Worm (Caenorhabditis elegans) whole organism, L2 larva: ENCODE results near the gene mif-1.

ENCODE experiments used
- C34F6.9 ChIP-seq: fragments of 150-350 bp; optimal IDR thresholded peaks from 2 replicates; lab custom pipeline; 2014; ENCODE audit warnings: missing biosample characterization, missing genetic modification characterization
- R02D3.7 ChIP-seq: fragments of 150-350 bp; optimal IDR thresholded peaks from 2 replicates; lab custom pipeline; 2014; ENCODE audit warnings: missing biosample characterization, missing genetic modification characterization
- crh-2 ChIP-seq: sonication (generic microtip); optimal IDR thresholded peaks from 2 replicates; lab custom pipeline; 2017; ENCODE audit warnings: missing biosample characterization, missing genetic modification characterization
- dmd-4 ChIP-seq: sonication (generic microtip); optimal IDR thresholded peaks from 2 replicates; lab custom pipeline; 2017; ENCODE audit warnings: missing biosample characterization, missing genetic modification characterization
- lsy-2 ChIP-seq, 2 experiments: fragments of 150-350 bp in 1 of 2; sonication (generic microtip) in 1 of 2; optimal IDR thresholded peaks; 2 replicates each; lab custom pipeline; 2014 to 2017; ENCODE audit warnings: missing biosample characterization in 2 of 2, missing genetic modification characterization in 2 of 2
- nhr-12 ChIP-seq: fragments of 150-350 bp; optimal IDR thresholded peaks from 2 replicates; lab custom pipeline; 2014; ENCODE audit warnings: missing biosample characterization, missing genetic modification characterization
- unc-39 ChIP-seq: fragments of 150-350 bp; optimal IDR thresholded peaks from 2 replicates; lab custom pipeline; 2014; ENCODE audit warnings: missing biosample characterization, missing genetic modification characterization

DNA sequence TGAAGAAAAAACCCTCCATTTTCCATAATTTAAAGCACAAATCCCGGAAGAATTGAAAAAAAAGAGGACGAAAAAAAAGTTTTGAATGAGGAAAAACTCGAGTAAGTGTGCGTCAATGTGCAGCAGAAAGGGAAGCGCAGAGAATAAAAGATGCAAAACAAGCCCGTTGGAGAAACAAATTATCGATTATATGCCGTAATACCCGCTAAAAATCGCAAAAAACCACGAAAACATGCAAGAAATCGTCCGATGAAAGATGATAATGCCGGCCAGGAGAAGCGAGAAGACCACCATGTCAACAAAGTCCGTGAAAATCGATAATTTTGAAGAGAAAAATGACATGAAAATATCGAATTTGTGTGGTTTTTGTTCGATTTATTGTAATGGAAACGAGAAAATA is 938 bp upstream of the mif-1 start:
- TF ChIP-seq crh-2 (tag; lab: Kevin White, UChicago) (no peak), dmd-4 (tag; lab: Kevin White, UChicago) (no peak), unc-39 (tag; lab: Kevin White, UChicago) (no peak), lsy-2 (tag; optimal IDR thresholded peaks at IDR 0.05; lab: Kevin White, UChicago) (no peak), nhr-12 (no peak), C34F6.9 (tag; lab: Kevin White, UChicago) (no peak), R02D3.7 (tag; lab: Kevin White, UChicago) (no peak)
